Worm (Caenorhabditis elegans): Measurements from ENCODE around the gene gbas-1.
A peak's percentile ranks its signal among the peaks of the same experiment; 100 is the strongest.

The gbas-1 gene

DNA sequence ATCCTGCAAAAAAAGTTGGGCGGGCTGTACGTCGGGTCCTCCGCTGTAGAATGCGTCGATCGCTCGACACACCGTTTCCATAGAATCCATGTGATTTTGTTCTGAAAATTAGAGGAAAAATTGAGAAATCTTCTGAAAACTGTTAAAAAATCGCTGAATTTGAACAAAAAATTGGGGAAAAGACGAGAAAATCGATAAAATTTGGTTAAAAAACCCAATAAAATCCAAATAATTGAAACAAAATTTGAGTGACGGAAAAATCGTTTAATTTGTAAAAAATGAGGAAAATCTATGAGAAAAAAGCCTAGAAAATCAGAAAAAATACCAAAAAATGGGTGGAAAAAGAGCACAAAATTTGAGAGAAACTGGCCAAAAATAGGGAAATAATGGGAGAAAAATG is 31.4 kb upstream of the gbas-1 start, which contains the start of gene tsr-1:
Gene tsr-1 (minus strand): TSS at position 101 of the 400 bp plus-strand sequence.
- TF ChIP-seq nhr-6 (tag; optimal IDR thresholded peaks at IDR 0.05), result no peak
- peak; percentile 2 for TF ChIP-seq aha-1 (tag)
- no peak for TF ChIP-seq lin-15B (tag; optimal IDR thresholded peaks at IDR 0.05)

ce11 chrII:2478543-2478942 is 26.1 kb upstream of the gbas-1 start, which contains the start of gene mnat-1:
Gene mnat-1, minus strand, starts transcription at chrII:2478643.
- TF ChIP-seq tag-97 (GFP tag; IDR thresholded peaks at IDR 0.05) (no peak), nhr-102 (tag; optimal IDR thresholded peaks at IDR 0.05) (no peak), zfp-3 (GFP tag; conservative IDR thresholded peaks at IDR 0.05) (no peak), lim-7 (GFP tag; IDR thresholded peaks at IDR 0.05) (no peak), nhr-111 (GFP tag; optimal IDR thresholded peaks at IDR 0.05) (no peak), hlh-11 (tag; optimal IDR thresholded peaks at IDR 0.05) (no peak), lsy-2 (tag; optimal IDR thresholded peaks at IDR 0.05) (no peak), mxl-2 (GFP tag; conservative IDR thresholded peaks at IDR 0.05) (no peak), ZK546.5 (tag; optimal IDR thresholded peaks at IDR 0.05) (no peak), jun-1 (tag; optimal IDR thresholded peaks at IDR 0.05) (no peak)

ce11 chrII:2479047-2479446 is 25.6 kb upstream of the gbas-1 start, which contains the start of gene F53G2.12:
Gene F53G2.12, minus strand, starts transcription at chrII:2479090.
- TF ChIP-seq unc-39 (tag; optimal IDR thresholded peaks at IDR 0.05) (no peak), dpl-1 (GFP tag; optimal IDR thresholded peaks at IDR 0.05) (peak; percentile 30), lin-38 (GFP tag; IDR thresholded peaks at IDR 0.05) (peak; percentile 45), daf-19 (GFP tag; conservative IDR thresholded peaks at IDR 0.05) (no peak), mep-1 (tag; optimal IDR thresholded peaks at IDR 0.05) (no peak), unc-130 (GFP tag; optimal IDR thresholded peaks at IDR 0.05) (peak; percentile 10), ceh-44 (GFP tag; IDR thresholded peaks at IDR 0.05) (no peak), daf-8 (GFP tag; IDR thresholded peaks at IDR 0.05) (no peak), nhr-237 (tag; optimal IDR thresholded peaks at IDR 0.05) (no peak), daf-12 (tag; optimal IDR thresholded peaks at IDR 0.05) (no peak)

DNA sequence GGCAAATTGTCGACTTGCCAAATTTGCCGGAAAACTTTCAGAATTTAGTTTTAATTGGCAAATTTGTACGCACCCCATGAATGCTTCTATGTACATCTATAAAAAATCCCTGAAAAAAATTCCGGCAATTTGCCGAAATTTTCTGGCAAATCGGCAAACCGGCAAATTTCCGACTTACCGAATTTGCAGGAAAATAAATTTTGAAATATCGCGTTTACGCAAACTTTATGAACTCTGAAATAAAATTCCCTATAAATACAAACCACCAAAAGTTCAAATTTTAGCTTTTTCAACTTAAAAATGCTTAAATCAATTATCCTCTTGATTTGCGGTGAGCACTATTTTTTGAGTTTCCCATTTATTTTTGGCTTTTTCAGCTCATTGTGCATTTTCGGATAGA is 24.6 kb upstream of the gbas-1 start, which contains the start of gene F53G2.3:
Gene F53G2.3 (plus strand): TSS at position 301 of the 400 bp plus-strand sequence.
- no peak for TF ChIP-seq lin-1 (GFP tag; IDR thresholded peaks at IDR 0.05)
- no peak for TF ChIP-seq daf-12 (tag; optimal IDR thresholded peaks at IDR 0.05)
- no peak for TF ChIP-seq nhr-6 (tag; optimal IDR thresholded peaks at IDR 0.05)
- no peak for TF ChIP-seq mdl-1 (tag; optimal IDR thresholded peaks at IDR 0.05)
- TF ChIP-seq dve-1 (tag; optimal IDR thresholded peaks at IDR 0.05; ENCODE audit: insufficient read depth), result no peak
- TF ChIP-seq ceh-20 (GFP tag; IDR thresholded peaks at IDR 0.05), result no peak
- TF ChIP-seq zfp-2 (tag; optimal IDR thresholded peaks at IDR 0.05), result no peak
- no peak for TF ChIP-seq zfp-3 (GFP tag; conservative IDR thresholded peaks at IDR 0.05)
- no peak for TF ChIP-seq madf-9 (GFP tag; conservative IDR thresholded peaks at IDR 0.05)
- TF ChIP-seq fos-1 (tag; optimal IDR thresholded peaks at IDR 0.05), result no peak
- TF ChIP-seq R02D3.7 (tag; optimal IDR thresholded peaks at IDR 0.05), result no peak
- TF ChIP-seq lin-29 (GFP tag; IDR thresholded peaks at IDR 0.05), result no peak
- no peak for TF ChIP-seq daf-16 (GFP tag; optimal IDR thresholded peaks at IDR 0.05)
- no peak for TF ChIP-seq daf-16 (tag; optimal IDR thresholded peaks at IDR 0.05)
- TF ChIP-seq dmd-9 (GFP tag; IDR thresholded peaks at IDR 0.05), result no peak
- TF ChIP-seq zip-11 (GFP tag; IDR thresholded peaks at IDR 0.05), result no peak

ce11 chrII:2481621-2482020 is 23.1 kb upstream of the gbas-1 start, which contains the start of gene F53G2.2:
Gene F53G2.2, plus strand, starts transcription at chrII:2481921.
- TF ChIP-seq ctbp-1 (GFP tag; IDR thresholded peaks at IDR 0.05) (no peak), F49E8.2 (tag; optimal IDR thresholded peaks at IDR 0.05; ENCODE audit: borderline replicate concordance) (no peak), duxl-1 (tag; optimal IDR thresholded peaks at IDR 0.05; ENCODE audit: poor library complexity) (no peak), F44E2.7 (GFP tag; IDR thresholded peaks at IDR 0.05) (no peak), nhr-28 (tag; optimal IDR thresholded peaks at IDR 0.05) (no peak)
